Worm (Caenorhabditis elegans): ENCODE data around the gene fcho-1.

The fcho-1 gene

ce11 chrII:1344524-1345119 is 34.3 kb downstream of the fcho-1 start:
- TF ChIP-seq ztf-23 (GFP tag; IDR thresholded peaks at IDR 0.05) (no peak), flt-1 (GFP tag; IDR thresholded peaks at IDR 0.05) (no peak), cog-1 (tag; optimal IDR thresholded peaks at IDR 0.05) (no peak), tab-1 (GFP tag; IDR thresholded peaks at IDR 0.05) (no peak)

- no peak for TF ChIP-seq T22C8.4 (GFP tag; IDR thresholded peaks at IDR 0.05)
- TF ChIP-seq tab-1 (GFP tag; IDR thresholded peaks at IDR 0.05): no peak
- TF ChIP-seq ztf-29 (GFP tag; IDR thresholded peaks at IDR 0.05): no peak
- TF ChIP-seq flt-1 (GFP tag; IDR thresholded peaks at IDR 0.05): no peak
- TF ChIP-seq cog-1 (tag; optimal IDR thresholded peaks at IDR 0.05): no peak
- no peak for TF ChIP-seq klf-2 (GFP tag; conservative IDR thresholded peaks at IDR 0.05)
- no peak for TF ChIP-seq ztf-23 (GFP tag; IDR thresholded peaks at IDR 0.05)
- TF ChIP-seq med-1 (GFP tag; optimal IDR thresholded peaks at IDR 0.05; ENCODE audit: insufficient read depth): no peak
- TF ChIP-seq ref-1 (GFP tag; conservative IDR thresholded peaks at IDR 0.05): no peak
Observed at ce11 chrII:1355480-1355879, 45.2 kb downstream of the fcho-1 start, which contains the start of gene C13A10.1. Gene C13A10.1 (minus strand): TSS chrII:1355649.

DNA sequence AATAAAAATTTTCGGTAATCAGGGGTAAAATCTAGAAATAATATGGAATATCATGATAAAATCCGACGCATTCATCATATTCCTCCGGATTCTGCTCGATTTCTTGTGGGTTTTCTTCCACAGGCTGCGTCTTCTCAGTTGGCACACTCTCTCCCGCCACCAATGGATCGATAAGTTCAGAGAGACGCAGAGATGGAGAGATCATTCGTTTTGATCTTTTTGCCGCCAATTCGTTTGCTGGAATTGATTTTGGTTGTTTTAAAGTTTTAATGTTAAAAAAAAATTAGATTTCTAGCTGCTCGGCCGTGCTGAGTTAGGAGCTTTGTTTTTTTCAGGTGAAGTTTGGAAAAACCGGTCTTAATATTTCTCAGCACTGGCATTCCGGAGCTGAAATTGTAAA is 46.9 kb downstream of the fcho-1 start:
- no peak for TF ChIP-seq ztf-23 (GFP tag; IDR thresholded peaks at IDR 0.05)
- no peak for TF ChIP-seq klf-2 (GFP tag; conservative IDR thresholded peaks at IDR 0.05)
- no peak for TF ChIP-seq ref-1 (GFP tag; conservative IDR thresholded peaks at IDR 0.05)
- TF ChIP-seq cog-1 (tag; optimal IDR thresholded peaks at IDR 0.05): no peak
- no peak for TF ChIP-seq flt-1 (GFP tag; IDR thresholded peaks at IDR 0.05)
- TF ChIP-seq ztf-29 (GFP tag; IDR thresholded peaks at IDR 0.05): no peak
- no peak for TF ChIP-seq T22C8.4 (GFP tag; IDR thresholded peaks at IDR 0.05)
- no peak for TF ChIP-seq tab-1 (GFP tag; IDR thresholded peaks at IDR 0.05)
- TF ChIP-seq med-1 (GFP tag; optimal IDR thresholded peaks at IDR 0.05; ENCODE audit: insufficient read depth): no peak

- TF ChIP-seq cog-1 (tag; optimal IDR thresholded peaks at IDR 0.05): no peak
Observed at ce11 chrII:1357905-1358304, 47.6 kb downstream of the fcho-1 start, which contains the start of gene C13A10.2. Gene C13A10.2 (minus strand): TSS chrII:1358005.

- no peak for TF ChIP-seq flt-1 (GFP tag; IDR thresholded peaks at IDR 0.05)
- TF ChIP-seq tab-1 (GFP tag; IDR thresholded peaks at IDR 0.05): no peak
- TF ChIP-seq klf-2 (GFP tag; conservative IDR thresholded peaks at IDR 0.05): no peak
- TF ChIP-seq cog-1 (tag; optimal IDR thresholded peaks at IDR 0.05): no peak
Observed at ce11 chrII:1360257-1360656, 49.9 kb downstream of the fcho-1 start.

DNA sequence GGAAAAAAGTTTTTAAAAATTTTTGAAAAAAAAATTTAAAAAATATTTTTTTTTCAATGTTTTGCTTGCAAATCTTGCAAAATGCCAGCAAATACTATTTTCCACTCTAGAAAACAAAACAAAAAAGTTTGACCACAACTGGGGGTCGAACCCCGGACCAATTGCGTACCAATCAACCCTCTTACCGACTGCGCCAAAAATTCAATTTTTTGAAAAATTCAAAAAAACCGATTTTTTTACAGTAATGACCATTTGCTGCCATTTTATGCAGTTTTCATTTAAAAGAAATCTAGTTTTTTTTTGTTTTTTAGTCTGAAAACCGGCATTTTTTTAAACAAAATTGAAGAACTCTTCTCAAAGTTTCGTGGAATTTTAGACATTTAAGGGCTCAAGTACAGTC is 52.1 kb downstream of the fcho-1 start:
- no peak for TF ChIP-seq ztf-23 (GFP tag; IDR thresholded peaks at IDR 0.05)
- TF ChIP-seq med-1 (GFP tag; optimal IDR thresholded peaks at IDR 0.05; ENCODE audit: insufficient read depth): no peak
- no peak for TF ChIP-seq cog-1 (tag; optimal IDR thresholded peaks at IDR 0.05)
- no peak for TF ChIP-seq ztf-29 (GFP tag; IDR thresholded peaks at IDR 0.05)
- no peak for TF ChIP-seq klf-2 (GFP tag; conservative IDR thresholded peaks at IDR 0.05)
- TF ChIP-seq tab-1 (GFP tag; IDR thresholded peaks at IDR 0.05): no peak
- no peak for TF ChIP-seq T22C8.4 (GFP tag; IDR thresholded peaks at IDR 0.05)
- no peak for TF ChIP-seq ref-1 (GFP tag; conservative IDR thresholded peaks at IDR 0.05)
- no peak for TF ChIP-seq flt-1 (GFP tag; IDR thresholded peaks at IDR 0.05)

ce11 chrII:1365985-1366384 is 55.7 kb downstream of the fcho-1 start:
- TF ChIP-seq ztf-23 (GFP tag; IDR thresholded peaks at IDR 0.05) (no peak), klf-2 (GFP tag; conservative IDR thresholded peaks at IDR 0.05) (no peak), flt-1 (GFP tag; IDR thresholded peaks at IDR 0.05) (no peak), T22C8.4 (GFP tag; IDR thresholded peaks at IDR 0.05) (no peak), cog-1 (tag; optimal IDR thresholded peaks at IDR 0.05) (no peak), tab-1 (GFP tag; IDR thresholded peaks at IDR 0.05) (no peak), med-1 (GFP tag; optimal IDR thresholded peaks at IDR 0.05; ENCODE audit: insufficient read depth) (no peak), ztf-29 (GFP tag; IDR thresholded peaks at IDR 0.05) (no peak), ref-1 (GFP tag; conservative IDR thresholded peaks at IDR 0.05) (no peak)

DNA sequence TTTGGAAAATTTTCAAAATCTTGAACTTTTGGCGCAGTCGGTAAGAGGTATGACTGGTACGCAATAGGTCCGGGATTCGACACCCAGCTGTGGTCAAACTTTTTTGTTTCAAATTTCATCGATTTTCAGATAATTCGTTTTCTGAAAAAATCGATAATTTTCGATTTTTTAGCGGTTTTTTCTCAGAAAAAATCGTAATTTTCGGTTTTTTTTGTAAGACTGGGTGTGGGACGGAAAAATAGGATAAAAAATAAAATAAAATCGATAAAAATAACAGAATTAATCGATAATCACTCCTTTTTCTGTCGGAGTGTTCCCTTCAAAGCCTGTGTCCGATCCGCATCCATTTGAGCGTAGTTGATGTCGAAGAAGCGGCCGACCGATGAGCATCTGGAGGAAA is 58.4 kb downstream of the fcho-1 start:
- no peak for TF ChIP-seq med-1 (GFP tag; optimal IDR thresholded peaks at IDR 0.05; ENCODE audit: insufficient read depth)
- TF ChIP-seq ref-1 (GFP tag; conservative IDR thresholded peaks at IDR 0.05): no peak
- no peak for TF ChIP-seq cog-1 (tag; optimal IDR thresholded peaks at IDR 0.05)
- TF ChIP-seq flt-1 (GFP tag; IDR thresholded peaks at IDR 0.05): no peak
- no peak for TF ChIP-seq T22C8.4 (GFP tag; IDR thresholded peaks at IDR 0.05)
- TF ChIP-seq klf-2 (GFP tag; conservative IDR thresholded peaks at IDR 0.05): no peak

DNA sequence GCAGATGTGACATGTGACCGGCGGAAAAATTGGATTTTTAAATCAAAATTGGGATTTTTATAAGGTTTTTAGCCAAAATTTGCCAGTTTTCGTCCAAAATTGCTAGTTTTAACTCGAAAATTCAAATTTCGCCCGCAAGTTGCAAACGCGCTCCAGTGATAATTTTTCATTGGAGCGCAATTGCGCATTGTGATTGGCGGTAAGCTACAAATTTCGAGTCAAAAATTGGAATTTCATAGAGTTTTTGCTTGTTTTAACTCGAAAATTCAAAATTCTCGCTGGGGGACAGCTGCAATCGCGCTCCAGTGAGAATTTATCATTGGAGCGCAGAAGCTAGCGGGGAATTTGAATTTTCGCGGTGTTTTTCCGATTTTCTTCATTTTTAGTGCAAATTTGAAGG is 59.0 kb downstream of the fcho-1 start:
- TF ChIP-seq klf-2 (GFP tag; conservative IDR thresholded peaks at IDR 0.05) (no peak), ztf-29 (GFP tag; IDR thresholded peaks at IDR 0.05) (no peak)

All from whole organism, midembryonic.